Fruit fly (Drosophila melanogaster) whole organism, wandering third instar larva: Measurements from ENCODE around the gene Tbc1d22.

ENCODE experiments used
- Abd-B ChIP-seq: fragments of >200 bp; optimal IDR thresholded peaks from 2 replicates; lab custom pipeline; 2017; ENCODE audit warnings: missing biosample characterization, missing genetic modification characterization
- Mio ChIP-seq: sonication (Bioruptor generic); optimal IDR thresholded peaks from 2 replicates; lab custom pipeline; 2016; ENCODE audit warnings: missing biosample characterization, missing genetic modification characterization

DNA sequence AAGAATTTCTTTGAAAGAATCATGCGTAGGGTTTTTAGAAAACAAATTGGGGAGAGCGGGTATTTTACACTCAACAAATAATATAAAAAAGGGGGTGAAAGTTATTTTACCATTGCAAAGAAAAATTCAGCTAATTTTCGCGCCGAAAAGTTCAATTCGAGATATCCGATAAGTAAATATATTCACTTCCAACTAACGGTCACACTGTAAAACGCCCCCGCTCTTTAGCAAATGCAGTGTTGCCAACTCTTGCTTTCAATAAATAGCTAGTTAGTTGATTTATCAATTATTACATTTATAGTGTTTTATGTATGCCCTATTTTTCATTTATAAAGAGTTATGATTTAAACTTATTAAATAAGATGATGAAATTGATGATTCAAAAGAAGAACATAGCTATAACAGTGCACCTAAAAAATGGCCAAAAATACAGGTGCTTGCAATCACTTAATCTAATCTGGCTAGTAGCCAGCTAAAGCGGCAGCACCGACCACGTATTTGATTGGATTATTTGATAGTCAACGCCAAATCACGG lies 36.3 kb downstream of the Tbc1d22 start, which contains the start of gene meigo:
- no peak for TF ChIP-seq Abd-B (GFP tag; lab: Kevin White, UChicago)
- no peak for TF ChIP-seq Mio (GFP tag; lab: Kevin White, UChicago)
